Worm (Caenorhabditis elegans) whole organism, L4 larva: ENCODE results near the gene bgnt-1.5.

Experiments
- F10B5.3 ChIP-seq: sonication (generic microtip); optimal IDR thresholded peaks from 2 replicates; lab custom pipeline; 2016; ENCODE audit warnings: mild to moderate bottlenecking, missing genetic modification characterization, missing compliant biosample characterization
- Y5F2A.4 ChIP-seq: fragments of 200-800 bp; sonication (Bioruptor generic); optimal IDR thresholded peaks from 2 replicates; lab custom pipeline; 2018; ENCODE audit warnings: mild to moderate bottlenecking, missing genetic modification characterization, missing compliant biosample characterization
- ZK337.2 ChIP-seq: fragments of 200-800 bp; sonication (Bioruptor generic); IDR thresholded peaks from 2 replicates; pipeline ENCODE4 v1.3.6; 2022; ENCODE audit warnings: missing genetic modification reagents, missing genetic modification characterization, missing compliant biosample characterization
- aha-1 ChIP-seq: fragments of 150-350 bp; peaks from one replicate; lab custom pipeline; 2014; ENCODE audit warnings: missing biosample characterization, missing genetic modification characterization
- ceh-28 ChIP-seq: fragments of 150-350 bp; optimal IDR thresholded peaks from 2 replicates; lab custom pipeline; 2014; ENCODE audit warnings: missing biosample characterization, missing genetic modification reagents, missing genetic modification characterization
- ceh-32 ChIP-seq: sonication (generic microtip); optimal IDR thresholded peaks from 2 replicates; lab custom pipeline; 2016; ENCODE audit warnings: mild to moderate bottlenecking, missing genetic modification characterization, missing compliant biosample characterization; ENCODE audit not compliant: poor library complexity
- daf-16 ChIP-seq, 3 experiments: sonication (generic microtip); optimal IDR thresholded peaks; 2 replicates each; lab custom pipeline; 2016 to 2017; ENCODE audit warnings: missing genetic modification characterization in 3 of 3, missing genetic modification reagents in 3 of 3, mild to moderate bottlenecking in 2 of 3, missing compliant biosample characterization in 2 of 3, missing biosample characterization in 1 of 3, moderate library complexity in 1 of 3
- dmd-8 ChIP-seq: fragments of 200-800 bp; sonication (Bioruptor generic); IDR thresholded peaks from 2 replicates; pipeline ENCODE4 v1.3.6; 2022; ENCODE audit warnings: missing genetic modification characterization, missing compliant biosample characterization
- egl-27 ChIP-seq: sonication (generic microtip); optimal IDR thresholded peaks from 3 replicates; lab custom pipeline; 2017; ENCODE audit warnings: missing biosample characterization, missing genetic modification reagents, missing genetic modification characterization
- fkh-10 ChIP-seq: fragments of 150-350 bp; optimal IDR thresholded peaks from 2 replicates; lab custom pipeline; 2014; ENCODE audit warnings: missing biosample characterization, missing genetic modification reagents, missing genetic modification characterization
- hlh-30 ChIP-seq: sonication (generic microtip); optimal IDR thresholded peaks from 2 replicates; lab custom pipeline; 2017; ENCODE audit warnings: antibody characterized with exemption, mild to moderate bottlenecking, missing genetic modification characterization, missing compliant biosample characterization; ENCODE audit not compliant: insufficient read depth
- hmg-1.1 ChIP-seq: fragments of 200-800 bp; sonication (Bioruptor generic); IDR thresholded peaks from 2 replicates; pipeline ENCODE4 v1.3.6; 2022; ENCODE audit warnings: missing genetic modification reagents, missing genetic modification characterization, missing compliant biosample characterization
- jun-1 ChIP-seq: fragments of 150-350 bp; optimal IDR thresholded peaks from 2 replicates; lab custom pipeline; 2014; ENCODE audit warnings: missing biosample characterization, missing genetic modification reagents, missing genetic modification characterization
- lim-7 ChIP-seq: fragments of 200-800 bp; sonication (Bioruptor generic); IDR thresholded peaks from 2 replicates; pipeline ENCODE4 v1.3.6; 2022; ENCODE audit warnings: missing genetic modification characterization, missing compliant biosample characterization
- lin-13 ChIP-seq: fragments of 150-350 bp; optimal IDR thresholded peaks from 2 replicates; lab custom pipeline; 2014; ENCODE audit warnings: missing biosample characterization, missing genetic modification reagents, missing genetic modification characterization
- lin-29 ChIP-seq: fragments of 200-800 bp; sonication (Bioruptor generic); IDR thresholded peaks from 2 replicates; pipeline ENCODE4 v1.3.6; 2022; ENCODE audit warnings: missing genetic modification reagents, missing genetic modification characterization, missing compliant biosample characterization
- lsy-2 ChIP-seq, 2 experiments: fragments of 150-350 bp in 1 of 2; sonication (generic microtip) in 1 of 2; optimal IDR thresholded peaks; 2 replicates each; lab custom pipeline; 2014 to 2017; ENCODE audit warnings: missing biosample characterization in 2 of 2, missing genetic modification characterization in 2 of 2
- mep-1 ChIP-seq: fragments of 150-350 bp; sonication (generic microtip); optimal IDR thresholded peaks from 3 replicates; lab custom pipeline; 2014; ENCODE audit warnings: missing biosample characterization, missing genetic modification characterization
- mxl-2 ChIP-seq: fragments of 200-800 bp; sonication (Bioruptor generic); conservative IDR thresholded peaks from 2 replicates; pipeline ENCODE4 v1.3.6; 2022; ENCODE audit warnings: missing genetic modification reagents, missing genetic modification characterization, missing compliant biosample characterization
- nhr-28 ChIP-seq: fragments of 150-350 bp; optimal IDR thresholded peaks from 2 replicates; lab custom pipeline; 2014; ENCODE audit warnings: missing biosample characterization, missing genetic modification characterization
- nhr-41 ChIP-seq: fragments of 200-800 bp; sonication (Bioruptor generic); IDR thresholded peaks from 2 replicates; pipeline ENCODE4 v1.3.6; 2022; ENCODE audit warnings: missing genetic modification reagents, missing genetic modification characterization, missing compliant biosample characterization
- nhr-48 ChIP-seq: sonication (generic microtip); optimal IDR thresholded peaks from 2 replicates; lab custom pipeline; 2016; ENCODE audit warnings: mild to moderate bottlenecking, missing genetic modification characterization, missing compliant biosample characterization
- nhr-6 ChIP-seq: fragments of 150-350 bp; optimal IDR thresholded peaks from 2 replicates; lab custom pipeline; 2014; ENCODE audit warnings: missing biosample characterization, missing genetic modification characterization
- pha-4 ChIP-seq, 2 experiments: fragments of 150-350 bp in 1 of 2; fragments of 200-800 bp in 1 of 2; sonication (Bioruptor generic) in 1 of 2; IDR thresholded peaks in 1 of 2; optimal IDR thresholded peaks in 1 of 2; 2 replicates each; pipeline versions ENCODE4 v1.3.6 to Lab custom; 2014 to 2022; ENCODE audit warnings: missing genetic modification characterization in 2 of 2, missing genetic modification reagents in 2 of 2, missing biosample characterization in 1 of 2, missing compliant biosample characterization in 1 of 2
- php-3 ChIP-seq: fragments of 200-800 bp; sonication (Bioruptor generic); IDR thresholded peaks from 2 replicates; pipeline ENCODE4 v1.3.6; 2022; ENCODE audit warnings: missing genetic modification reagents, missing genetic modification characterization, missing compliant biosample characterization
- pqm-1 ChIP-seq: sonication (generic microtip); optimal IDR thresholded peaks from 2 replicates; lab custom pipeline; 2017; ENCODE audit warnings: missing biosample characterization, missing genetic modification characterization
- sdz-12 ChIP-seq: fragments of 200-800 bp; sonication (Bioruptor generic); optimal IDR thresholded peaks from 2 replicates; lab custom pipeline; 2018; ENCODE audit warnings: mild to moderate bottlenecking, missing genetic modification characterization, missing compliant biosample characterization
- set-16 ChIP-seq: fragments of 200-800 bp; sonication (Bioruptor generic); IDR thresholded peaks from 2 replicates; pipeline ENCODE4 v1.3.6; 2022; ENCODE audit warnings: missing genetic modification reagents, missing genetic modification characterization, missing compliant biosample characterization
- snpc-1.2 ChIP-seq: fragments of 200-800 bp; sonication (Bioruptor generic); IDR thresholded peaks from 2 replicates; pipeline ENCODE4 v1.3.6; 2022; ENCODE audit warnings: missing genetic modification reagents, missing genetic modification characterization, missing compliant biosample characterization
- tag-97 ChIP-seq: fragments of 200-800 bp; sonication (Bioruptor generic); IDR thresholded peaks from 2 replicates; pipeline ENCODE4 v1.3.6; 2022; ENCODE audit warnings: missing genetic modification characterization, missing compliant biosample characterization
- unc-39 ChIP-seq: sonication (generic microtip); optimal IDR thresholded peaks from 2 replicates; lab custom pipeline; 2017; ENCODE audit warnings: missing biosample characterization, missing genetic modification characterization
- unc-62 ChIP-seq, 3 experiments: fragments of 150-350 bp in 1 of 3; sonication (generic microtip); optimal IDR thresholded peaks in 2 of 3; peaks in 1 of 3; 1 replicate in 1 of 3; 2 replicates in 2 of 3; lab custom pipeline; 2014 to 2017; ENCODE audit warnings: missing biosample characterization in 3 of 3, missing genetic modification characterization in 3 of 3, missing genetic modification reagents in 3 of 3, missing genotype in 1 of 3
- zfp-2 ChIP-seq: sonication (generic microtip); optimal IDR thresholded peaks from 2 replicates; lab custom pipeline; 2016; ENCODE audit warnings: mild to moderate bottlenecking, missing genetic modification characterization, missing compliant biosample characterization
- ztf-11 ChIP-seq: fragments of 150-350 bp; optimal IDR thresholded peaks from 2 replicates; lab custom pipeline; 2014; ENCODE audit warnings: missing biosample characterization, missing genetic modification characterization

Gene bgnt-1.5

DNA sequence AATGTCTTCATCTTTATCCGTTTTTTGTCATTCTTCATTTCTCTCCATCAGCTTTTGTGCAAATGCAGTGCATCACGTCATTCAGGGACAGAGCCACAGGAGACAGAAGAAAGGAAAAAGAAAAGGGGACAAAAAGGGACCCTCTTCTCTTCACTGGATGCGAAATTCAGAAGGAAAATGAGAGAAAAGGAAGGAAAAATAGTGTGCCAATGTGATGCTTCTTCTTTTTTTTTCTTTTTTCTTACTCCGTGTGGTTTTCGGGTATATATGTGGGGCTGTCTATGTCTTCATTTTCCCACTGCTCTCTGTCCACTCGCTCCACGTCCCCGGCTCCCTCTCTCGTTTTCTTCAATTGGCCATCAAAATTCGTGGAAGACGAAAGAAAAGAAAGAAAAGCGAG lies 21.7 kb downstream of the bgnt-1.5 start (continued):
- TF ChIP-seq lsy-2 (tag; optimal IDR thresholded peaks at IDR 0.05; lab: Kevin White, UChicago), result peak in 1 of 2 experiments; percentile 61
- no peak for TF ChIP-seq lin-13
- TF ChIP-seq hmg-1.1 (GFP tag; lab: Robert Waterston, UW), result peak; percentile 57
- no peak for TF ChIP-seq php-3 (GFP tag; lab: Robert Waterston, UW)
- no peak for TF ChIP-seq aha-1
- no peak for TF ChIP-seq nhr-28 (tag; lab: Kevin White, UChicago)
- no peak for TF ChIP-seq F10B5.3 (tag; lab: Kevin White, UChicago)
- no peak for TF ChIP-seq snpc-1.2 (GFP tag; lab: Robert Waterston, UW)
- no peak for TF ChIP-seq ceh-28 (tag; lab: Kevin White, UChicago)
- no peak for TF ChIP-seq dmd-8 (GFP tag; lab: Robert Waterston, UW)
- TF ChIP-seq sdz-12, result no peak
- peak; percentile 35 for TF ChIP-seq hlh-30 (tag; lab: Kevin White, UChicago)
- no peak for TF ChIP-seq tag-97
- peak in 1 of 2 experiments; percentile 43 for TF ChIP-seq unc-62 (GFP tag; optimal IDR thresholded peaks at IDR 0.05 in 1 of 2; lab: Kevin White, UChicago)
- no peak for TF ChIP-seq unc-62 (tag; optimal IDR thresholded peaks at IDR 0.05; lab: Kevin White, UChicago)
- TF ChIP-seq, all 104 proteins: peak for 11

DNA sequence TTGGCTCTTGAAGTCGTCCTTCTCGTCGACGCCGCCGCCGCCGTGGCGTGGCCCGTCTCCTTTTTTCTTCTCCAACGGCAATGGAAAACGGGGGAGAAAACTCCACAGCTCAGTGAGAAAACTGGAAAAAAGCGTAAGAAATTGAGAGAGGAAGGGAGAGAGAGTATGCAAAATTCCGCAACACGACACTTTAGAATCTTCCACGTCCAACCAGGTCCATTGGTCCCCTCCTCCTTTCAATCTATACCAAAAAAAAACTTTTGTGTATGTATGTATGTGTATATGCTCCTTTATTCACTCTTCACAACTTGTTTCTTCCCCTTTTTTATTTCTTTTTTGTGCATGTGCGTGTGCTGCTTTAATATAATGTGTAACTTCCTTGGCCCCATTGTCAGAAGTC lies 23.1 kb downstream of the bgnt-1.5 start:
- TF ChIP-seq F10B5.3 (tag; lab: Kevin White, UChicago) (no peak), ceh-32 (tag; lab: Kevin White, UChicago) (no peak), hmg-1.1 (GFP tag; lab: Robert Waterston, UW) (0 out of 2 replicates have a peak, but pooled peaks have one; percentile 14), pha-4 (GFP tag; IDR thresholded peaks at IDR 0.05; lab: Robert Waterston, UW) (no peak), pha-4 (tag; optimal IDR thresholded peaks at IDR 0.05; lab: Kevin White, UChicago) (no peak), egl-27 (tag; lab: Kevin White, UChicago) (no peak), Y5F2A.4 (GFP tag; lab: Kevin White, UChicago) (no peak), nhr-41 (GFP tag; lab: Robert Waterston, UW) (no peak), aha-1 (peak; percentile 85), mxl-2 (GFP tag; lab: Robert Waterston, UW) (no peak), set-16 (peak; percentile 27; the same call in 1 of the 2 replicates), unc-39 (tag; lab: Kevin White, UChicago) (no peak), lin-29 (GFP tag; lab: Robert Waterston, UW) (no peak), daf-16 (GFP tag; optimal IDR thresholded peaks at IDR 0.05; lab: Kevin White, UChicago) (no peak), daf-16 (tag; optimal IDR thresholded peaks at IDR 0.05; lab: Kevin White, UChicago) (no peak), unc-62 (GFP tag; optimal IDR thresholded peaks at IDR 0.05 in 1 of 2; lab: Kevin White, UChicago) (peak in 1 of 2 experiments; percentile 53), unc-62 (tag; optimal IDR thresholded peaks at IDR 0.05; lab: Kevin White, UChicago) (no peak)
- TF ChIP-seq, all 104 proteins: peak for 4

DNA sequence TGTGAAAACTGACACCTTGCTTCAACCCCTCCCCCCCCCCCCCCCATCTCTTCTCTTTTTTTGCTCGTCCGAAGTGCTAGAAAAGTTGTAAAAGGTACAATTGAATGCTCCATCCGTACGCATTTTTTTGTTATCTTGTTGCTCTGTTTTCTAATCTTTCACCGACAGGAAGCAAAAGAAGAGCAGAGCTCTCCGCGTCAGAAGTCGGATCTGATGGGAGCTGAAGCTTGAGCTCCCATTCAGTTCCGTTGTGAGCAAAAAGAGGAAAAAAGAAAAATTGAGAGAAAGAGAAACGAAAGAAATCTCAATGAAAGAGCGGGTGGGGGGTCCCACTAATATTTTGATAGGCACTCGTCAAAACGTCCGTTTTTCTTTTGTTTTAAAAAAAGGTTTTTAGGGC lies 25.2 kb downstream of the bgnt-1.5 start:
- no peak for TF ChIP-seq tag-97
- peak; percentile 16 for TF ChIP-seq aha-1
- TF ChIP-seq, all 104 proteins: peak for 1

DNA sequence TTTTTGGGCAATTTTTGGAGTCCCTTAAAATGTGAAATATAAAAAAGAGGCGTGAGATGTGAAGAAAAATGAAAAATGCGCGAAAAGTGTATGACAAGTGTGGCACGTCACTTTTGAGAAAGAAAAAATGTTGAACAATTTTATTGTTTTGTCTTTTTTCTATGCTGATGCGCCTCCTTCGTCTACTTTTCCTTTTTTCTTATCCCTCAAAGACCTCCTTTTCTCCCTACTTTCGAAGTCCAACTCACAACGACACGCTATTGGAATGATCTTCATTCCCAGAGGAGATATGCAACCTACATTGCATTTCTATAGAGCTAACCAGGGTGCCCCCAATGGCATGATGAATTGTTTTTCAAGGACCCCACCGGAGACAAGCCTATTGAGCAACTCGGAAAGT lies 26.1 kb downstream of the bgnt-1.5 start:
- TF ChIP-seq jun-1 (no peak), zfp-2 (tag; lab: Kevin White, UChicago) (no peak), mep-1 (tag; lab: Kevin White, UChicago) (peak; percentile 23), ZK337.2 (GFP tag; lab: Robert Waterston, UW) (no peak), unc-39 (tag; lab: Kevin White, UChicago) (no peak)

DNA sequence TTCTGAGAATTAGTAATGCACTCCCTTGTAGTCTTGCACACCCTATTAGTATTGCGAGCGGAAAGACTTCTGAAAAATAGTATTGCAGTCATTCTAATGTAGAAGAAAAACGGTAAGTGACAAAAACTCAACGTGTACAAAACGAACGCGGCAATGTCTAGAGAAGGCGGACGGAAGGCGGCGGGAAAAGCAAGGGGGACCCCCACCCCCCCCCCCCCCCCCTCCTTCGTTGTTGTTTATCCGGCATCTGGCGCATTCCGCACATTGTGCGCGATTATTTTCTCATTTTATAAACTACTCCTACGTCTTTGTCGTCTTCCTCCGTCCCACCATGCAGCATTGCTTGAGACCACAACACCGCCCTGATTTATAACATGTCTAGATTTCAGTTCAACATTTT lies 29.8 kb downstream of the bgnt-1.5 start:
- peak; percentile 89 for TF ChIP-seq set-16
- no peak for TF ChIP-seq nhr-48

DNA sequence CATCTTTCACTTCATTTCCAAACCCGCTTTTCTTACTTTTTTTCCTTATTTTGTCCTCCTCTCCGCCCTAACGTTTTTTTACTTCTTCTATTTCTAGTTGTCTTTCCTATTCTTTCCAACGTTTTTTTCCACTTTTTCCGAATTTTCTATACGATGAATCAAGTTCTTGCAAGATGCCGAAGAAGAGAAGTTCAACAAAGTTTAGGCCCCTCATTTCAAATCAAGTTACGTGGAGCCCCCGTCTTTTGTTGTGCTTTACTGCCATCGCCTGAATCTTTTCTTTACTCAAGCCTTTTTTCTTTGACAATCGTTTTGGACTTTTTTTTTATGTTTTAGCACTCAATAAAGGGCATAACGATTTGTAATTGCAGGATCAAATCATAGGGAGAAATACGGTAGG lies 30.8 kb downstream of the bgnt-1.5 start, which contains the start of gene unc-9:
Gene unc-9 (plus strand): TSS at position 370 of the 400 bp plus-strand sequence.
- TF ChIP-seq pqm-1 (tag; lab: Kevin White, UChicago) (no peak), zfp-2 (tag; lab: Kevin White, UChicago) (no peak), lim-7 (GFP tag; lab: Robert Waterston, UW) (no peak), ztf-11 (tag; lab: Kevin White, UChicago) (no peak), fkh-10 (peak; percentile 65), lsy-2 (tag; optimal IDR thresholded peaks at IDR 0.05; lab: Kevin White, UChicago) (no peak), nhr-6 (tag; lab: Kevin White, UChicago) (no peak), tag-97 (no peak)
